Worm (Caenorhabditis elegans): ENCODE data around the gene fbxa-88.

Gene fbxa-88

ce11 chrV:16142371-16142770, 545 bp downstream of the fbxa-88 start, which contains the start of gene fbxa-18:
Gene fbxa-18 (plus strand): TSS chrV:16142671.
- TF ChIP-seq ceh-36 (tag; optimal IDR thresholded peaks at IDR 0.05) (no peak), tbx-37 (GFP tag; conservative IDR thresholded peaks at IDR 0.05) (no peak), B0310.2 (tag; optimal IDR thresholded peaks at IDR 0.05) (no peak), tbx-11 (GFP tag; IDR thresholded peaks at IDR 0.05) (no peak)

DNA sequence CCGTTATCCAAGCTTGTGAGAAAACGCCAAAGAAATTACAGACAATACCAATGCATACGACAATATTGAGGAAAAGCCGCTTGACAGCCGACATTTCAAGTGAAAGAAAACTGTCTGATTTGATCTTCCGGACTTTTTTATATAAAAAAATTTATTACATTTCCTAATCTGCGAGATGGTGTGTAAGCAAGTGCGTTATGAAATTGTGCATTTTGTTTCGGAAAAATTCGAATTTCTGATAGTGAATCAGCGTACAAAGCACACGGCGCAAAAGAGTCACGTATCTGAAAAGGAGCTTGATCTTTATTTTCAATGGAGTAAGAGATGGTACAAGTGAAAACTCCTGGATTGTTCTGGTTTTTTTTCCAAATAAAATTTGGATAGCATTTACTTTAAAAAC, 1.8 kb downstream of the fbxa-88 start, which contains the start of gene clc-32:
Gene clc-32, minus strand, starts transcription at position 101 of the 400 bp plus-strand sequence.
- TF ChIP-seq tbx-37 (GFP tag; conservative IDR thresholded peaks at IDR 0.05) = no peak
- no peak for TF ChIP-seq B0310.2 (tag; optimal IDR thresholded peaks at IDR 0.05)
- no peak for TF ChIP-seq tra-4 (tag; optimal IDR thresholded peaks at IDR 0.05)
- no peak for TF ChIP-seq ceh-13 (GFP tag; optimal IDR thresholded peaks at IDR 0.05)
- no peak for TF ChIP-seq hmg-4 (GFP tag; optimal IDR thresholded peaks at IDR 0.05)
- no peak for TF ChIP-seq hnd-1 (tag; optimal IDR thresholded peaks at IDR 0.05)
- no peak for TF ChIP-seq hmbx-1 (tag; optimal IDR thresholded peaks at IDR 0.05)
- no peak for TF ChIP-seq F13C5.2 (tag; optimal IDR thresholded peaks at IDR 0.05)
- TF ChIP-seq ets-7 (tag; optimal IDR thresholded peaks at IDR 0.05) = no peak
- no peak for TF ChIP-seq scrt-1 (GFP tag; IDR thresholded peaks at IDR 0.05)
- no peak for TF ChIP-seq sea-1 (GFP tag; conservative IDR thresholded peaks at IDR 0.05)
- TF ChIP-seq ceh-36 (tag; optimal IDR thresholded peaks at IDR 0.05) = no peak
- no peak for TF ChIP-seq ama-1 (optimal IDR thresholded peaks at IDR 0.05)
- TF ChIP-seq aly-1 (tag; optimal IDR thresholded peaks at IDR 0.05) = no peak
- TF ChIP-seq tbx-11 (GFP tag; IDR thresholded peaks at IDR 0.05) = no peak
- TF ChIP-seq flt-1 (GFP tag; IDR thresholded peaks at IDR 0.05) = no peak

ce11 chrV:16139529-16139928, 3.4 kb downstream of the fbxa-88 start, which contains the start of gene clc-11:
Gene clc-11 (minus strand): TSS chrV:16139629.
- TF ChIP-seq hnd-1 (tag; optimal IDR thresholded peaks at IDR 0.05) (no peak), tbx-11 (GFP tag; IDR thresholded peaks at IDR 0.05) (no peak), hmbx-1 (tag; optimal IDR thresholded peaks at IDR 0.05) (no peak), tbx-37 (GFP tag; conservative IDR thresholded peaks at IDR 0.05) (no peak), aly-1 (tag; optimal IDR thresholded peaks at IDR 0.05) (no peak), F13C5.2 (tag; optimal IDR thresholded peaks at IDR 0.05) (no peak), ets-7 (tag; optimal IDR thresholded peaks at IDR 0.05) (no peak), pes-1 (GFP tag; IDR thresholded peaks at IDR 0.05) (no peak), ceh-13 (GFP tag; optimal IDR thresholded peaks at IDR 0.05) (no peak), ceh-36 (tag; optimal IDR thresholded peaks at IDR 0.05) (no peak), ama-1 (optimal IDR thresholded peaks at IDR 0.05) (no peak), tra-4 (tag; optimal IDR thresholded peaks at IDR 0.05) (no peak), flt-1 (GFP tag; IDR thresholded peaks at IDR 0.05) (no peak), sea-1 (GFP tag; conservative IDR thresholded peaks at IDR 0.05) (no peak), B0310.2 (tag; optimal IDR thresholded peaks at IDR 0.05) (no peak), scrt-1 (GFP tag; IDR thresholded peaks at IDR 0.05) (no peak), hmg-4 (GFP tag; optimal IDR thresholded peaks at IDR 0.05) (no peak)

ce11 chrV:16137043-16137442, 5.9 kb downstream of the fbxa-88 start, which contains the start of gene F44G3.7:
Gene F44G3.7 (minus strand): TSS chrV:16137143.
- no peak for TF ChIP-seq hmbx-1 (tag; optimal IDR thresholded peaks at IDR 0.05)
- no peak for TF ChIP-seq aly-1 (tag; optimal IDR thresholded peaks at IDR 0.05)
- no peak for TF ChIP-seq sea-1 (GFP tag; conservative IDR thresholded peaks at IDR 0.05)
- TF ChIP-seq B0310.2 (tag; optimal IDR thresholded peaks at IDR 0.05) = no peak
- TF ChIP-seq ama-1 (optimal IDR thresholded peaks at IDR 0.05) = no peak
- no peak for TF ChIP-seq ceh-36 (tag; optimal IDR thresholded peaks at IDR 0.05)
- TF ChIP-seq F13C5.2 (tag; optimal IDR thresholded peaks at IDR 0.05) = no peak
- TF ChIP-seq flt-1 (GFP tag; IDR thresholded peaks at IDR 0.05) = no peak
- TF ChIP-seq tra-4 (tag; optimal IDR thresholded peaks at IDR 0.05) = no peak
- TF ChIP-seq scrt-1 (GFP tag; IDR thresholded peaks at IDR 0.05) = no peak
- TF ChIP-seq tbx-11 (GFP tag; IDR thresholded peaks at IDR 0.05) = no peak
- TF ChIP-seq hmg-4 (GFP tag; optimal IDR thresholded peaks at IDR 0.05) = no peak
- no peak for TF ChIP-seq tbx-37 (GFP tag; conservative IDR thresholded peaks at IDR 0.05)
- TF ChIP-seq ets-7 (tag; optimal IDR thresholded peaks at IDR 0.05) = no peak
- no peak for TF ChIP-seq ceh-13 (GFP tag; optimal IDR thresholded peaks at IDR 0.05)

- TF ChIP-seq flt-1 (GFP tag; IDR thresholded peaks at IDR 0.05) (no peak), sea-1 (GFP tag; conservative IDR thresholded peaks at IDR 0.05) (no peak), ceh-36 (tag; optimal IDR thresholded peaks at IDR 0.05) (no peak), F13C5.2 (tag; optimal IDR thresholded peaks at IDR 0.05) (no peak)
These were observed 10.2 kb downstream of the fbxa-88 start, which contains the start of gene fbxa-144 for ce11 chrV:16132705-16133104. Gene fbxa-144 (minus strand): TSS chrV:16132805.

DNA sequence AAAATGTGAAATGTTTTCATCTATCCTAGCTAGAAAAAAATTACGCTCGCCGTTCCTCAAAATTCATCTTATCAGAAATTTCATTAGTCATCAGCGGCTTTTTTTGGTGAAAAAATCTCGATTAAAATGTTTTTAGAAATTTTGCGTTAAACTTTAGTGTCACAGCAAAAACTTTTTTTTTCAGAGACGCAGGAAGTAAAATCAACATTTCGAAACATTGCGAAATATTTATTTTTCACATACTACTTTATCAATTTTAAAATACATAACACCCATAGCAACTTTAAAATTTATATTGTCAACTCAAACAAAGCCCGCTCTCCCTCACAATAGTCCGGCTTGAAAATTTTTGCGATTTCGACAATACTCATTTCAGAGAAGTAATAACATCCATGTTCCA, 10.7 kb downstream of the fbxa-88 start:
- TF ChIP-seq ama-1 (optimal IDR thresholded peaks at IDR 0.05) (no peak), F13C5.2 (tag; optimal IDR thresholded peaks at IDR 0.05) (no peak), tbx-37 (GFP tag; conservative IDR thresholded peaks at IDR 0.05) (no peak), scrt-1 (GFP tag; IDR thresholded peaks at IDR 0.05) (no peak), pes-1 (GFP tag; IDR thresholded peaks at IDR 0.05) (no peak), ceh-36 (tag; optimal IDR thresholded peaks at IDR 0.05) (no peak), aly-1 (tag; optimal IDR thresholded peaks at IDR 0.05) (no peak), hmg-4 (GFP tag; optimal IDR thresholded peaks at IDR 0.05) (no peak), hmbx-1 (tag; optimal IDR thresholded peaks at IDR 0.05) (no peak)

ce11 chrV:16131249-16131648, 11.7 kb downstream of the fbxa-88 start, which contains the start of gene fbxa-142:
Gene fbxa-142 (minus strand): TSS chrV:16131349.
- no peak for TF ChIP-seq B0310.2 (tag; optimal IDR thresholded peaks at IDR 0.05)

ce11 chrV:16129116-16129515, 13.8 kb downstream of the fbxa-88 start:
- TF ChIP-seq flt-1 (GFP tag; IDR thresholded peaks at IDR 0.05) = no peak
- no peak for TF ChIP-seq B0310.2 (tag; optimal IDR thresholded peaks at IDR 0.05)
- no peak for TF ChIP-seq sea-1 (GFP tag; conservative IDR thresholded peaks at IDR 0.05)
- no peak for TF ChIP-seq F13C5.2 (tag; optimal IDR thresholded peaks at IDR 0.05)
- no peak for TF ChIP-seq tbx-37 (GFP tag; conservative IDR thresholded peaks at IDR 0.05)
- TF ChIP-seq tra-4 (tag; optimal IDR thresholded peaks at IDR 0.05) = no peak
- no peak for TF ChIP-seq ama-1 (optimal IDR thresholded peaks at IDR 0.05)
- no peak for TF ChIP-seq scrt-1 (GFP tag; IDR thresholded peaks at IDR 0.05)

All from whole organism, early embryonic.